Worm (Caenorhabditis elegans) whole organism, L4 larva: ENCODE data around the gene ret-1.

Experiments used
- R02D3.7 ChIP-seq: fragments of 150-350 bp; sonication (generic microtip); optimal IDR thresholded peaks from 3 replicates; lab custom pipeline; 2014; ENCODE audit warnings: missing biosample characterization, missing genetic modification characterization
- aha-1 ChIP-seq: fragments of 150-350 bp; peaks from one replicate; lab custom pipeline; 2014; ENCODE audit warnings: missing biosample characterization, missing genetic modification characterization
- ama-1 ChIP-seq: fragments of 150-350 bp; optimal IDR thresholded peaks from 2 replicates; lab custom pipeline; 2014; ENCODE audit warnings: inconsistent platforms, mixed read lengths
- arid-1 ChIP-seq: fragments of 200-800 bp; sonication (Bioruptor generic); conservative IDR thresholded peaks from 2 replicates; pipeline ENCODE4 v1.3.6; 2022; ENCODE audit warnings: missing genetic modification reagents, missing genetic modification characterization, missing compliant biosample characterization
- attf-4 ChIP-seq: sonication (generic microtip); optimal IDR thresholded peaks from 3 replicates; lab custom pipeline; 2017; ENCODE audit warnings: missing biosample characterization, missing genetic modification characterization
- ceh-20 ChIP-seq: fragments of 200-800 bp; sonication (Bioruptor generic); IDR thresholded peaks from 2 replicates; pipeline ENCODE4 v1.3.6; 2022; ENCODE audit warnings: missing genetic modification reagents, missing genetic modification characterization, missing compliant biosample characterization
- ceh-44 ChIP-seq: fragments of 200-800 bp; sonication (Bioruptor generic); IDR thresholded peaks from 2 replicates; pipeline ENCODE4 v1.3.6; 2022; ENCODE audit warnings: missing genetic modification reagents, missing genetic modification characterization, missing compliant biosample characterization
- ctbp-1 ChIP-seq: fragments of 200-800 bp; sonication (Bioruptor generic); IDR thresholded peaks from 2 replicates; pipeline ENCODE4 v1.3.6; 2022; ENCODE audit warnings: missing genetic modification reagents, missing genetic modification characterization, missing compliant biosample characterization
- daf-8 ChIP-seq: fragments of 200-800 bp; sonication (Bioruptor generic); IDR thresholded peaks from 2 replicates; pipeline ENCODE4 v1.3.6; 2022; ENCODE audit warnings: missing genetic modification characterization, missing compliant biosample characterization
- dmd-9 ChIP-seq: fragments of 200-800 bp; sonication (Bioruptor generic); IDR thresholded peaks from 2 replicates; pipeline ENCODE4 v1.3.6; 2022; ENCODE audit warnings: missing genetic modification reagents, missing genetic modification characterization, missing compliant biosample characterization
- duxl-1 ChIP-seq: sonication (generic microtip); optimal IDR thresholded peaks from 2 replicates; lab custom pipeline; 2016; ENCODE audit warnings: mild to moderate bottlenecking, missing genetic modification characterization, moderate library complexity, missing compliant biosample characterization; ENCODE audit not compliant: poor library complexity
- gei-8 ChIP-seq: fragments of 200-800 bp; sonication (Bioruptor generic); optimal IDR thresholded peaks from 2 replicates; lab custom pipeline; 2018; ENCODE audit warnings: mild to moderate bottlenecking, missing genetic modification characterization, missing compliant biosample characterization
- hif-1 ChIP-seq, 2 experiments: sonication (generic microtip); optimal IDR thresholded peaks; 2 replicates each; lab custom pipeline; 2016 to 2017; ENCODE audit warnings: missing compliant biosample characterization in 2 of 2, missing genetic modification characterization in 2 of 2, missing genetic modification reagents in 2 of 2, missing genotype in 2 of 2, mild to moderate bottlenecking in 1 of 2
- hlh-11 ChIP-seq: fragments of 200-800 bp; sonication (Bioruptor generic); optimal IDR thresholded peaks from 2 replicates; lab custom pipeline; 2018; ENCODE audit warnings: mild to moderate bottlenecking, missing genetic modification characterization, missing compliant biosample characterization
- hmg-1.1 ChIP-seq: fragments of 200-800 bp; sonication (Bioruptor generic); IDR thresholded peaks from 2 replicates; pipeline ENCODE4 v1.3.6; 2022; ENCODE audit warnings: missing genetic modification reagents, missing genetic modification characterization, missing compliant biosample characterization
- jun-1 ChIP-seq: fragments of 150-350 bp; optimal IDR thresholded peaks from 2 replicates; lab custom pipeline; 2014; ENCODE audit warnings: missing biosample characterization, missing genetic modification reagents, missing genetic modification characterization
- lim-7 ChIP-seq: fragments of 200-800 bp; sonication (Bioruptor generic); IDR thresholded peaks from 2 replicates; pipeline ENCODE4 v1.3.6; 2022; ENCODE audit warnings: missing genetic modification characterization, missing compliant biosample characterization
- lin-15B ChIP-seq: fragments of 150-350 bp; sonication (generic microtip); optimal IDR thresholded peaks from 3 replicates; lab custom pipeline; 2014; ENCODE audit warnings: missing biosample characterization, missing genetic modification characterization
- lsy-2 ChIP-seq, 2 experiments: fragments of 150-350 bp in 1 of 2; sonication (generic microtip) in 1 of 2; optimal IDR thresholded peaks; 2 replicates each; lab custom pipeline; 2014 to 2017; ENCODE audit warnings: missing biosample characterization in 2 of 2, missing genetic modification characterization in 2 of 2
- madf-5 ChIP-seq, 2 experiments: fragments of 200-800 bp; sonication (Bioruptor generic); IDR thresholded peaks; 2 replicates each; pipeline ENCODE4 v1.3.6; 2022; ENCODE audit warnings: missing compliant biosample characterization in 2 of 2, missing genetic modification characterization in 2 of 2
- nhr-28 ChIP-seq: fragments of 150-350 bp; optimal IDR thresholded peaks from 2 replicates; lab custom pipeline; 2014; ENCODE audit warnings: missing biosample characterization, missing genetic modification characterization
- nhr-41 ChIP-seq: fragments of 200-800 bp; sonication (Bioruptor generic); IDR thresholded peaks from 2 replicates; pipeline ENCODE4 v1.3.6; 2022; ENCODE audit warnings: missing genetic modification reagents, missing genetic modification characterization, missing compliant biosample characterization
- nhr-42 ChIP-seq: fragments of 200-800 bp; sonication (Bioruptor generic); IDR thresholded peaks from 2 replicates; pipeline ENCODE4 v1.3.6; 2022; ENCODE audit warnings: missing genetic modification characterization, missing compliant biosample characterization
- rbr-2 ChIP-seq: sonication (generic microtip); optimal IDR thresholded peaks from 2 replicates; lab custom pipeline; 2016; ENCODE audit warnings: missing genotype, missing genetic modification characterization, missing compliant biosample characterization
- sdz-12 ChIP-seq: fragments of 200-800 bp; sonication (Bioruptor generic); optimal IDR thresholded peaks from 2 replicates; lab custom pipeline; 2018; ENCODE audit warnings: mild to moderate bottlenecking, missing genetic modification characterization, missing compliant biosample characterization
- spr-1 ChIP-seq: sonication (generic microtip); optimal IDR thresholded peaks from 2 replicates; lab custom pipeline; 2016; ENCODE audit warnings: mild to moderate bottlenecking, missing genetic modification characterization, missing compliant biosample characterization
- tra-1 ChIP-seq: fragments of 200-800 bp; sonication (Bioruptor generic); IDR thresholded peaks from 2 replicates; pipeline ENCODE4 v1.3.6; 2022; ENCODE audit warnings: missing genetic modification reagents, missing genetic modification characterization, missing compliant biosample characterization
- unc-62 ChIP-seq, 3 experiments: fragments of 150-350 bp in 1 of 3; sonication (generic microtip); optimal IDR thresholded peaks in 2 of 3; peaks in 1 of 3; 1 replicate in 1 of 3; 2 replicates in 2 of 3; lab custom pipeline; 2014 to 2017; ENCODE audit warnings: missing biosample characterization in 3 of 3, missing genetic modification characterization in 3 of 3, missing genetic modification reagents in 3 of 3, missing genotype in 1 of 3
- vab-7 ChIP-seq: fragments of 200-800 bp; sonication (Bioruptor generic); IDR thresholded peaks from 2 replicates; pipeline ENCODE4 v1.3.6; 2022; ENCODE audit warnings: missing genetic modification reagents, missing genetic modification characterization, missing compliant biosample characterization

ret-1 gene

DNA sequence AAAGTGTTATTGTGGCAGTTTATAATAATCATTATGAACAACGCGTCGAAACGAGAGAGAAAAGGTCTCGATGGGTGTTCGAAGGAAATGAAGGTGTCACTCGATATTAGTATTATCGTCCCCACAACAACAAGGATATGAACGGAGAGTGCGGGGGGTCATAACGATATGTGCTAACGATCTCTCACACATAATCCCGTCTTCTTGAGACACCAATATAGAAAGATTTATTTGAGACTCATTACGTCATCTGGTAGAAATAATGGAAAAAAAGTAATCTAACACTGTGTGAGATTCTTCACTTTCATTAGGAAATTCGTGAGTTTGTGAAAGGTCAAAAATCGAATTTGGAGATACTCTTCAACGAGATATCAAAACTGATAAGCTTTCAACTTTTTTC is 55.5 kb downstream of the ret-1 start:
- TF ChIP-seq unc-62 (GFP tag; optimal IDR thresholded peaks at IDR 0.05 in 1 of 2; lab: Kevin White, UChicago) (peak in 1 of 2 experiments; percentile 76), unc-62 (tag; optimal IDR thresholded peaks at IDR 0.05; lab: Kevin White, UChicago) (no peak), gei-8 (GFP tag; lab: Kevin White, UChicago) (no peak), attf-4 (tag; lab: Kevin White, UChicago) (no peak), hif-1 (tag; optimal IDR thresholded peaks at IDR 0.05; lab: Kevin White, UChicago) (no peak), rbr-2 (tag; lab: Kevin White, UChicago) (no peak), tra-1 (GFP tag; lab: Robert Waterston, UW) (no peak)

DNA sequence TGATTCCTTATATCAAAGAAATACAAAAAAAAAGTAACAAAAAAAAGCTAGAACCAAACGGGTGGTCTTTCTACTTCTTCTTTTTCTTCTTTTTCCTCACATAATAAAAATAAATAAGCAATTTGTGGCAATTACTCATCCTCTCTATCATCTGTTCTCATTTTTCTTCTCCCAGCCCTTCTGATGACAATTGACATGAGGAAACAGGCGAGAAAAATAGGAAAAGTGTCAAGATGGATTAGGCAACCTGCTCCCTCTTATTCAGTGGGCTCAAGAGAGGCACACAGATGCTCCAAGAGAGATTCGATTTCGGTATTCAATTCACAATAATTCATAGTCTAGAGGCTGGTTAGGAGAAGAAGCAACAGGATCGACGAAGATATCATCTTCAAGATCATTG is 56.4 kb downstream of the ret-1 start:
- TF ChIP-seq lin-15B (tag; lab: Kevin White, UChicago) (no peak), unc-62 (GFP tag; optimal IDR thresholded peaks at IDR 0.05 in 1 of 2; lab: Kevin White, UChicago) (peak in 1 of 2 experiments; percentile 83), unc-62 (tag; optimal IDR thresholded peaks at IDR 0.05; lab: Kevin White, UChicago) (no peak), duxl-1 (tag; lab: Kevin White, UChicago) (no peak)

DNA sequence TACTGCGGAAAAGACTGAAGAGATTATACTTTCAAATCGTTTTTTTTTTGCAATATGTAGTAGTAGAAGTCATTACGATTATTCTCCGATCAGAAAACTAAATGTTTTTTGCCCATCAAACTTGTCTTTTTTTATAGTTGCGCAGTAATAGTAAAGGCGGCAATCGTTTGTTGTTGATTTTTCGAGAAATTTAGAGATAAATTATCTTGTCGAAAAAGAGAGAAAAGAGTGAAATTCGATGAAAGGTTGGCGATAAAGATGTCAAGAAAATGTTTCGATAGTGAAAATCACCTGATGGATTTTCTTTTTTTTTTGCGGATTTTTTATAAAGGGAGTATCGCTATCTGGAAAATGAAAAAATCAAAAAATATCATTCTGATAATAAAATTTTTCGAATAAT is 58.8 kb downstream of the ret-1 start:
- TF ChIP-seq tra-1 (GFP tag; lab: Robert Waterston, UW) (no peak), nhr-28 (tag; lab: Kevin White, UChicago) (peak; percentile 4), R02D3.7 (tag; lab: Kevin White, UChicago) (no peak), ama-1 (lab: Kevin White, UChicago) (no peak)

DNA sequence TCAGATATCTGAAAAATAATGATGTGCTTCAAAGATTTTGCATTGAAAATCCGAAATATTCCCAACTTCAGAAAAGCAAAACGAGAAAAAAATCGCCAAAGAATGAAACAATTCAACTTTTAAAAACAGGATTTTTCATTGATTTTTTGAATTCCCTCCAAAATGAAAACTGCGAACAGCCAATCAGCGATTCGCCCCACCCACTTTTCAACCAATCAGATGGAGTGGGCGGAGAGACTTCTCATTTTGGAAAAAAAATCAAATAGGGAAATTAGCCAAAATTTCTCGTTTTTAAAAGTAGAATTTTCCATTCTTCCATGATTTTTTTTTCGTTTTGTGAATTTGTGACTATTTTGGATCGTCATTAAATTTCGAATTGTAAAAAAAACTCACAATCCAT is 62.4 kb downstream of the ret-1 start:
- TF ChIP-seq aha-1 (tag; lab: Kevin White, UChicago) = peak; percentile 77
- no peak for TF ChIP-seq ctbp-1 (GFP tag; lab: Robert Waterston, UW)
- no peak for TF ChIP-seq daf-8 (GFP tag; lab: Robert Waterston, UW)
- TF ChIP-seq dmd-9 (GFP tag; lab: Robert Waterston, UW) = no peak

DNA sequence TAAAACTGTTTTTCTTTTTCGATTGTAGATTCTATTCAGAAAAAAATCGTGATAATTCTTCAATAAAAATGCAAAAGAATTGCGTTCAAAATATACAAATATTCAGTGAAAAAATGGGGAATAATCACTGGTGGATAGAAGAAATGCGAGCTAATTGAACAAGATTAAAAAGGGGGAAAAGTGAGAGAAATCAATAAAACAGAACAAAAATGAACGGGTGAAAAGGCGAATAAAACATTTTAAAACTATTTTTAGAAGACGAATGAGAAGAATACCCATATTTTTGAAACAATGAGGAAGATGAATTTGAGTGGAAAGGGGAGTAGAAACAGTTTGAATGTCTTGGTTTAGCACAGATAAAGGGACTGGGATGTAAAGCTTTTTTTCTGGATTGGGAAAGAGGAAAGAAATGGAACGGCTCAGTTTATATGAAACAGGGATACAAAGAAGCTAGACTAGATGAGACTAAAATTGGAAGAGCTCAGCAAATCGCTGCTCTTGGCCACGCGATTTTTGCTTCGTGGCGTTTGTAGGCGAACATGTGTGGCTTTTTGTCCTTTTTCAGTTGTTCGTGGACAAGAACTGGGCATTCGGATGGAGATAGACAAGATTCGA is 62.9 kb downstream of the ret-1 start, which contains the start of gene Y50E8A.12:
Gene Y50E8A.12, minus strand, starts transcription at position 51 of the 615 bp plus-strand sequence.
- TF ChIP-seq nhr-42 (GFP tag; lab: Robert Waterston, UW) (no peak), hmg-1.1 (no peak), unc-62 (GFP tag; optimal IDR thresholded peaks at IDR 0.05 in 1 of 2; lab: Kevin White, UChicago) (peak in 1 of 2 experiments; percentile 95), unc-62 (tag; optimal IDR thresholded peaks at IDR 0.05; lab: Kevin White, UChicago) (no peak)

DNA sequence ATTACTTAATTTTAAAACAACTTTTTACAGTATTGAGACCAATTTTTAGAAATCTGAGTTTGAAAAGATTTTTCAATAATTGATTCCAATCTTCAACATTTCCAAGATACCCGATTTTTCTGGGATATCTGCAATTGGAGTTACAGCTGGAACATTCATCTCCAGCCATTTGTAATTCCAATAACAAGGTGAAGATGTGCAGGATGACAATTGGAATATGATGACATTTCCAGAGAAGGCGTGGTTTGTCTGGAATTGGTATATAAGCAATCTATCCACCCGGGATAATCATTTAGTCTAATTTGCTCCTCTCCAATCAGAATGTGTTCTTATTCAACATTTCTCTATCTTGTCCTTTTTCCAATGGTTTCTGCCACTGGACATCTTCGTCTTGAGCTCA is 66.1 kb downstream of the ret-1 start, which contains the start of gene Y50E8A.11:
Gene Y50E8A.11, plus strand, starts transcription at position 301 of the 400 bp plus-strand sequence.
- TF ChIP-seq sdz-12 (GFP tag; lab: Kevin White, UChicago) = no peak
- TF ChIP-seq unc-62 (GFP tag; optimal IDR thresholded peaks at IDR 0.05 in 1 of 2; lab: Kevin White, UChicago) = no peak
- TF ChIP-seq unc-62 (tag; optimal IDR thresholded peaks at IDR 0.05; lab: Kevin White, UChicago) = no peak
- no peak for TF ChIP-seq ceh-20 (GFP tag; lab: Robert Waterston, UW)
- no peak for TF ChIP-seq arid-1
- TF ChIP-seq rbr-2 (tag; lab: Kevin White, UChicago) = no peak
- TF ChIP-seq ctbp-1 (GFP tag; lab: Robert Waterston, UW) = no peak
- TF ChIP-seq lsy-2 (tag; optimal IDR thresholded peaks at IDR 0.05; lab: Kevin White, UChicago) = no peak
- no peak for TF ChIP-seq spr-1 (tag; lab: Kevin White, UChicago)
- no peak for TF ChIP-seq lim-7
- no peak for TF ChIP-seq madf-5 (GFP tag; IDR thresholded peaks at IDR 0.05; lab: Robert Waterston, UW)
- no peak for TF ChIP-seq jun-1 (tag; lab: Kevin White, UChicago)
- TF ChIP-seq hif-1 (tag; optimal IDR thresholded peaks at IDR 0.05; lab: Kevin White, UChicago) = no peak
- TF ChIP-seq ceh-44 (GFP tag; lab: Robert Waterston, UW) = no peak
- TF ChIP-seq nhr-41 (GFP tag; lab: Robert Waterston, UW) = no peak
- no peak for TF ChIP-seq hlh-11 (tag; lab: Kevin White, UChicago)
- no peak for TF ChIP-seq R02D3.7 (tag; lab: Kevin White, UChicago)
- TF ChIP-seq vab-7 (GFP tag; lab: Robert Waterston, UW) = no peak
